Fruit fly (Drosophila melanogaster) whole organism, embryonic: Measurements from ENCODE around the gene Elp3.

Experiments used
- Atf3 ChIP-seq: fragments of 200-800 bp; sonication (Bioruptor generic); optimal IDR thresholded peaks from 3 replicates; lab custom pipeline; 2016; ENCODE audit warnings: missing biosample characterization, missing genetic modification characterization
- CG10147 ChIP-seq: fragments of 200-800 bp; sonication (Bioruptor generic); optimal IDR thresholded peaks from 2 replicates; lab custom pipeline; 2019; ENCODE audit warnings: missing biosample characterization, mild to moderate bottlenecking, missing genetic modification characterization, moderate library complexity
- CG10431 ChIP-seq: fragments of 200-800 bp; sonication (Bioruptor generic); optimal IDR thresholded peaks from 3 replicates; lab custom pipeline; 2018; ENCODE audit warnings: missing biosample characterization, mild to moderate bottlenecking, missing genetic modification characterization
- CG13624 ChIP-seq: fragments of 200-800 bp; sonication (Bioruptor generic); optimal IDR thresholded peaks from 2 replicates; lab custom pipeline; 2016; ENCODE audit warnings: missing biosample characterization, missing genetic modification characterization
- CG17385 ChIP-seq: fragments of 200-800 bp; sonication (Bioruptor generic); optimal IDR thresholded peaks from 3 replicates; lab custom pipeline; 2018; ENCODE audit warnings: missing biosample characterization, mild to moderate bottlenecking, missing genetic modification characterization
- CG18262 ChIP-seq: fragments of 200-800 bp; optimal IDR thresholded peaks from 3 replicates; lab custom pipeline; 2019; ENCODE audit warnings: missing biosample characterization, mild to moderate bottlenecking, missing genetic modification characterization, moderate library complexity
- CG18619 ChIP-seq: fragments of 200-800 bp; sonication (Bioruptor generic); optimal IDR thresholded peaks from 3 replicates; lab custom pipeline; 2017; ENCODE audit warnings: missing biosample characterization, mild to moderate bottlenecking, missing genetic modification characterization
- CG2116 ChIP-seq: fragments of 200-800 bp; sonication (Bioruptor generic); optimal IDR thresholded peaks from 3 replicates; lab custom pipeline; 2018; ENCODE audit warnings: missing biosample characterization, mild to moderate bottlenecking, missing genetic modification characterization
- CG30020 ChIP-seq: fragments of 200-800 bp; optimal IDR thresholded peaks from 2 replicates; lab custom pipeline; 2019; ENCODE audit warnings: missing biosample characterization, mild to moderate bottlenecking, missing genetic modification characterization, moderate library complexity
- CG31441 ChIP-seq: fragments of 200-800 bp; sonication (Bioruptor generic); IDR thresholded peaks from 2 replicates; pipeline ENCODE4 v1.3.6; 2022; ENCODE audit warnings: missing biosample characterization, missing genetic modification characterization
- CG32772 ChIP-seq: fragments of 200-800 bp; sonication (Bioruptor generic); IDR thresholded peaks from 2 replicates; pipeline ENCODE4 v1.3.6; 2022; ENCODE audit warnings: missing biosample characterization, missing genetic modification characterization
- CG4282 ChIP-seq: fragments of 200-800 bp; sonication (Bioruptor generic); optimal IDR thresholded peaks from 2 replicates; lab custom pipeline; 2016; ENCODE audit warnings: missing biosample characterization, missing genetic modification characterization
- CG4404 ChIP-seq: fragments of 200-800 bp; sonication (Bioruptor generic); IDR thresholded peaks from 2 replicates; pipeline ENCODE4 v1.3.6; 2022; ENCODE audit warnings: missing biosample characterization, missing genetic modification characterization
- CG4424 ChIP-seq: fragments of 200-800 bp; sonication (Bioruptor generic); optimal IDR thresholded peaks from 3 replicates; lab custom pipeline; 2016; ENCODE audit warnings: missing biosample characterization, missing genetic modification characterization
- CG7271 ChIP-seq: fragments of 200-800 bp; sonication (Bioruptor generic); optimal IDR thresholded peaks from 2 replicates; lab custom pipeline; 2018; ENCODE audit warnings: missing biosample characterization, mild to moderate bottlenecking, missing genetic modification characterization, moderate library complexity
- CG7372 ChIP-seq: fragments of 200-800 bp; sonication (Bioruptor generic); IDR thresholded peaks from 2 replicates; pipeline ENCODE4 v1.3.6; 2022; ENCODE audit warnings: missing biosample characterization, missing genetic modification characterization
- CG8359 ChIP-seq: fragments of 200-800 bp; sonication (Bioruptor generic); optimal IDR thresholded peaks from 2 replicates; lab custom pipeline; 2017; ENCODE audit warnings: missing biosample characterization, mild to moderate bottlenecking, missing genetic modification characterization, borderline replicate concordance
- CG9932 ChIP-seq: fragments of 200-800 bp; sonication (Bioruptor generic); IDR thresholded peaks from 2 replicates; pipeline ENCODE4 v1.3.6; 2022; ENCODE audit warnings: missing biosample characterization, missing genetic modification characterization
- Chrac-16 ChIP-seq: fragments of 200-800 bp; sonication (Bioruptor generic); optimal IDR thresholded peaks from 3 replicates; lab custom pipeline; 2016; ENCODE audit warnings: missing biosample characterization, missing genetic modification characterization
- Deaf1 ChIP-seq: fragments of 200-800 bp; optimal IDR thresholded peaks from 3 replicates; lab custom pipeline; 2019; ENCODE audit warnings: missing biosample characterization, mild to moderate bottlenecking, missing genetic modification characterization, moderate library complexity
- Dip3 ChIP-seq: fragments of 200-800 bp; sonication (Bioruptor generic); optimal IDR thresholded peaks from 3 replicates; lab custom pipeline; 2016; ENCODE audit warnings: missing biosample characterization, missing genetic modification characterization
- E2f2 ChIP-seq: fragments of 200-800 bp; sonication (Bioruptor generic); IDR thresholded peaks from 2 replicates; pipeline ENCODE4 v1.3.6; 2022; ENCODE audit warnings: missing biosample characterization, missing genetic modification characterization
- Ets97D ChIP-seq: fragments of 200-800 bp; sonication (Bioruptor generic); optimal IDR thresholded peaks from 3 replicates; lab custom pipeline; 2016; ENCODE audit warnings: missing biosample characterization, missing genetic modification characterization
- Fer3 ChIP-seq: fragments of 200-800 bp; sonication (Bioruptor generic); optimal IDR thresholded peaks from 2 replicates; lab custom pipeline; 2018; ENCODE audit warnings: missing biosample characterization, mild to moderate bottlenecking, missing genetic modification characterization, moderate library complexity
- GATAe ChIP-seq: fragments of 200-800 bp; sonication (Bioruptor generic); conservative IDR thresholded peaks from 2 replicates; pipeline ENCODE4 v1.3.6; 2022; ENCODE audit warnings: missing biosample characterization, missing genetic modification characterization
- Gug ChIP-seq: fragments of 200-800 bp; sonication (Bioruptor generic); IDR thresholded peaks from 4 replicates; pipeline ENCODE4 v1.3.6; 2022; ENCODE audit warnings: missing biosample characterization, missing genetic modification characterization
- HLH4C ChIP-seq: fragments of 200-800 bp; sonication (Bioruptor generic); IDR thresholded peaks from 3 replicates; pipeline ENCODE4 v1.3.6; 2022; ENCODE audit warnings: missing biosample characterization, missing genetic modification characterization; ENCODE audit not compliant: partially characterized antibody
- Hand ChIP-seq: fragments of 200-800 bp; sonication (Bioruptor generic); optimal IDR thresholded peaks from 2 replicates; lab custom pipeline; 2017; ENCODE audit warnings: mild to moderate bottlenecking, missing biosample characterization, missing genetic modification reagents, missing genetic modification characterization
- Hsf ChIP-seq: fragments of 200-800 bp; sonication (Bioruptor generic); optimal IDR thresholded peaks from 3 replicates; lab custom pipeline; 2016; ENCODE audit warnings: missing biosample characterization, missing genetic modification characterization
- MTF-1 ChIP-seq: fragments of 200-800 bp; sonication (Bioruptor generic); optimal IDR thresholded peaks from 2 replicates; lab custom pipeline; 2018; ENCODE audit warnings: missing biosample characterization, mild to moderate bottlenecking, missing genetic modification characterization, borderline replicate concordance
- Meics ChIP-seq: fragments of 200-800 bp; sonication (Bioruptor generic); optimal IDR thresholded peaks from 2 replicates; lab custom pipeline; 2017; ENCODE audit warnings: missing biosample characterization, mild to moderate bottlenecking, missing genetic modification characterization
- Nf-YA ChIP-seq: fragments of 200-800 bp; sonication (Bioruptor generic); IDR thresholded peaks from 2 replicates; pipeline ENCODE4 v1.3.6; 2022; ENCODE audit warnings: missing biosample characterization, missing genetic modification characterization
- NfI ChIP-seq: fragments of 200-800 bp; sonication (Bioruptor generic); optimal IDR thresholded peaks from 3 replicates; lab custom pipeline; 2018; ENCODE audit warnings: missing biosample characterization, mild to moderate bottlenecking, missing genetic modification characterization, moderate library complexity
- Oli ChIP-seq: fragments of 200-800 bp; sonication (Bioruptor generic); optimal IDR thresholded peaks from 2 replicates; lab custom pipeline; 2018; ENCODE audit warnings: missing biosample characterization, mild to moderate bottlenecking, missing genetic modification characterization, moderate library complexity
- Poxn ChIP-seq: fragments of 200-800 bp; sonication (Bioruptor generic); IDR thresholded peaks from 2 replicates; pipeline ENCODE4 v1.3.6; 2022; ENCODE audit warnings: missing biosample characterization, missing genetic modification characterization
- Taf1 ChIP-seq: fragments of 200-800 bp; sonication (Bioruptor generic); IDR thresholded peaks from 2 replicates; pipeline ENCODE4 v1.3.6; 2022; ENCODE audit warnings: missing biosample characterization, missing genetic modification characterization
- al ChIP-seq: fragments of 200-800 bp; sonication (Bioruptor generic); IDR thresholded peaks from 2 replicates; pipeline ENCODE4 v1.3.6; 2022; ENCODE audit warnings: missing biosample characterization, missing genetic modification characterization
- bab2 ChIP-seq: fragments of 200-800 bp; sonication (Bioruptor generic); optimal IDR thresholded peaks from 2 replicates; lab custom pipeline; 2016; ENCODE audit warnings: missing biosample characterization, missing genetic modification characterization
- chif ChIP-seq, 2 experiments: fragments of 200-800 bp; sonication (Bioruptor generic); optimal IDR thresholded peaks; 3 replicates each; lab custom pipeline; 2016; ENCODE audit warnings: missing biosample characterization in 2 of 2, missing genetic modification characterization in 2 of 2
- fru ChIP-seq: fragments of >200 bp; optimal IDR thresholded peaks from 2 replicates; lab custom pipeline; 2017
- hbn ChIP-seq: fragments of 200-800 bp; sonication (Bioruptor generic); IDR thresholded peaks from 2 replicates; pipeline ENCODE4 v1.3.6; 2022; ENCODE audit warnings: missing biosample characterization, missing genetic modification characterization; ENCODE audit not compliant: partially characterized antibody
- klu ChIP-seq: fragments of 200-800 bp; sonication (Bioruptor generic); IDR thresholded peaks from 2 replicates; pipeline ENCODE4 v1.3.6; 2022; ENCODE audit warnings: missing biosample characterization, missing genetic modification characterization
- lov ChIP-seq, 2 experiments: fragments of 200-800 bp in 1 of 2; fragments of >200 bp in 1 of 2; sonication (Bioruptor generic) in 1 of 2; IDR thresholded peaks in 1 of 2; optimal IDR thresholded peaks in 1 of 2; 2 replicates in 1 of 2; 3 replicates in 1 of 2; pipeline versions ENCODE4 v1.3.6 to Lab custom; 2017 to 2022; ENCODE audit warnings: missing biosample characterization in 1 of 2, missing genetic modification characterization in 1 of 2
- schlank ChIP-seq: fragments of 200-800 bp; sonication (Bioruptor generic); optimal IDR thresholded peaks from 2 replicates; lab custom pipeline; 2018; ENCODE audit warnings: missing biosample characterization, mild to moderate bottlenecking, missing genetic modification characterization
- sens ChIP-seq: fragments of 200-800 bp; sonication (Bioruptor generic); peaks from one replicate; lab custom pipeline; 2016; ENCODE audit warnings: missing biosample characterization, missing genetic modification characterization
- sob ChIP-seq: fragments of 200-800 bp; sonication (Bioruptor generic); IDR thresholded peaks from 2 replicates; pipeline ENCODE4 v1.3.6; 2022; ENCODE audit warnings: missing biosample characterization, missing genetic modification characterization
- twi ChIP-seq: fragments of 200-800 bp; optimal IDR thresholded peaks from 2 replicates; lab custom pipeline; 2019; ENCODE audit warnings: missing biosample characterization, mild to moderate bottlenecking, missing genetic modification characterization, moderate library complexity
- usp ChIP-seq: fragments of >200 bp; optimal IDR thresholded peaks from 2 replicates; lab custom pipeline; 2017; ENCODE audit warnings: missing biosample characterization, missing genetic modification characterization
- vfl ChIP-seq: fragments of 200-800 bp; sonication (Bioruptor generic); optimal IDR thresholded peaks from 2 replicates; lab custom pipeline; 2016; ENCODE audit warnings: missing biosample characterization, missing genetic modification characterization

Gene Elp3

dm6 chr2L:4440881-4441737 lies 3.4 kb upstream of the Elp3 start, which contains the start of gene CG15431 (continued):
- TF ChIP-seq Dip3 (no peak), hbn (GFP tag; lab: Robert Waterston, UW) (no peak), lov (optimal IDR thresholded peaks at IDR 0.05; lab: Kevin White, UChicago) (no peak), lov (GFP tag; IDR thresholded peaks at IDR 0.05; lab: Robert Waterston, UW) (no peak), Fer3 (peak; percentile 59), twi (no peak), sens (GFP tag; lab: Kevin White, UChicago) (peak; percentile 82), CG13624 (peak; percentile 25), CG32772 (GFP tag; lab: Robert Waterston, UW) (peak; percentile 36; the same call in 1 of the 2 replicates), Deaf1 (peak; percentile 55), vfl (GFP tag; lab: Kevin White, UChicago) (peak; percentile 21), fru (lab: Kevin White, UChicago) (no peak), CG4404 (GFP tag; lab: Robert Waterston, UW) (peak; percentile 25; the same call in 1 of the 2 replicates), klu (peak; percentile 57), schlank (no peak), CG2116 (GFP tag; lab: Kevin White, UChicago) (peak; percentile 13), chif (GFP tag; optimal IDR thresholded peaks at IDR 0.05; lab: Kevin White, UChicago) (peak in 1 of 2 experiments; percentile 3), Hand (GFP tag; lab: Kevin White, UChicago) (peak; percentile 19), NfI (GFP tag; lab: Kevin White, UChicago) (peak; percentile 67), CG10147 (GFP tag; lab: Kevin White, UChicago) (peak; percentile 28), Gug (GFP tag; lab: Robert Waterston, UW) (peak; percentile 33; the same call in 1 of the 4 replicates), CG4424 (GFP tag; lab: Kevin White, UChicago) (peak; percentile 17), CG4282 (GFP tag; lab: Kevin White, UChicago) (no peak), E2f2 (peak; percentile 48), usp (GFP tag; lab: Kevin White, UChicago) (no peak), CG8359 (no peak), Meics (GFP tag; lab: Kevin White, UChicago) (peak; percentile 77), CG30020 (tag; lab: Kevin White, UChicago) (no peak), HLH4C (no peak), CG31441 (GFP tag; lab: Robert Waterston, UW) (peak; percentile 46; the same call in 1 of the 2 replicates), CG10431 (no peak), al (GFP tag; lab: Robert Waterston, UW) (0 out of 2 replicates have a peak, but pooled peaks have one; percentile 37), bab2 (GFP tag; lab: Kevin White, UChicago) (peak; percentile 33), CG18619 (GFP tag; lab: Kevin White, UChicago) (peak; percentile 58), CG7271 (tag; lab: Kevin White, UChicago) (no peak), Oli (tag; lab: Kevin White, UChicago) (peak; percentile 53), CG17385 (GFP tag; lab: Kevin White, UChicago) (peak; percentile 31), CG7372 (peak; percentile 51), MTF-1 (GFP tag; lab: Kevin White, UChicago) (no peak), sob (GFP tag; lab: Robert Waterston, UW) (peak; percentile 71), Nf-YA (GFP tag; lab: Robert Waterston, UW) (peak; percentile 62; the same call in 1 of the 2 replicates), CG18262 (tag; lab: Kevin White, UChicago) (no peak), Chrac-16 (no peak), Atf3 (GFP tag; lab: Kevin White, UChicago) (no peak), Hsf (GFP tag; lab: Kevin White, UChicago) (peak; percentile 33), Taf1 (GFP tag; lab: Robert Waterston, UW) (peak; percentile 46; the same call in 1 of the 2 replicates), Poxn (no peak), CG9932 (peak; percentile 61), Ets97D (GFP tag; lab: Kevin White, UChicago) (no peak), GATAe (no peak)
